Worm (Caenorhabditis elegans): ENCODE results near the gene tag-307.

DNA sequence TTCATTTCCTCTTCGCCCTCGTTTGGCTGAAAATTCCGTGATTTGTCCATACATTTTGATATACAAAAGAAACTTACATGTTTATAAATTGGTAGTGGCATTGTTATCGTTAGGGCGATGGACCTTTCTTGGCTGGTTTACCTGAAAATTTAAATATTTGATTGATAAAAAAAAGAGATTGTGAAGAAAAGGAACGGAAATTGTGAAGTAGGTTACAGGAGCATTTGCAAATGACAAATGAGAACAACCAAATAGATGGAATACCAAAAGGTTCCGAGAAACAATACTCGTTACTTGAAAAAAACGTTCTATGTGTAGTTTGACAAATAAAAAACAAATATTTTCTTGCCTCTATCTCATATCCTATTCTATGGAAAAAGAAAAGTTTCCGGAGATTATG is 13.5 kb downstream of the tag-307 start, which contains the start of gene ZK652.8:
- TF ChIP-seq tbx-37 (GFP tag; conservative IDR thresholded peaks at IDR 0.05) (no peak), ets-7 (tag; optimal IDR thresholded peaks at IDR 0.05) (no peak)
